Worm (Caenorhabditis elegans) whole organism, L2 larva: ENCODE results near the gene apn-1.

Experiments
- C34F6.9 ChIP-seq: fragments of 150-350 bp; optimal IDR thresholded peaks from 2 replicates; lab custom pipeline; 2014; ENCODE audit warnings: missing biosample characterization, missing genetic modification characterization
- F13H6.1 ChIP-seq: sonication (generic microtip); optimal IDR thresholded peaks from 2 replicates; lab custom pipeline; 2016; ENCODE audit warnings: missing genetic modification characterization, missing compliant biosample characterization
- R02D3.7 ChIP-seq: fragments of 150-350 bp; optimal IDR thresholded peaks from 2 replicates; lab custom pipeline; 2014; ENCODE audit warnings: missing biosample characterization, missing genetic modification characterization
- Y55F3AM.14 ChIP-seq: fragments of 200-800 bp; sonication (Bioruptor generic); optimal IDR thresholded peaks from 2 replicates; lab custom pipeline; 2018; ENCODE audit warnings: mild to moderate bottlenecking, missing genetic modification characterization, missing compliant biosample characterization
- aly-2 ChIP-seq: fragments of 150-350 bp; optimal IDR thresholded peaks from 2 replicates; lab custom pipeline; 2014; ENCODE audit warnings: missing biosample characterization, missing genetic modification characterization
- ama-1 ChIP-seq: fragments of 150-350 bp; optimal IDR thresholded peaks from 2 replicates; lab custom pipeline; 2018; ENCODE audit warnings: inconsistent platforms
- blmp-1 ChIP-seq: sonication (generic microtip); optimal IDR thresholded peaks from 2 replicates; lab custom pipeline; 2017; ENCODE audit warnings: missing genetic modification characterization, mild to moderate bottlenecking, missing compliant biosample characterization, antibody characterized with exemption, moderate library complexity; ENCODE audit not compliant: insufficient read depth
- ceh-16 ChIP-seq: fragments of 150-350 bp; optimal IDR thresholded peaks from 2 replicates; lab custom pipeline; 2014; ENCODE audit warnings: missing biosample characterization, missing genetic modification characterization
- ceh-82 ChIP-seq: fragments of 150-350 bp; optimal IDR thresholded peaks from 2 replicates; lab custom pipeline; 2014; ENCODE audit warnings: missing biosample characterization, missing genetic modification characterization
- crh-2 ChIP-seq: sonication (generic microtip); optimal IDR thresholded peaks from 2 replicates; lab custom pipeline; 2017; ENCODE audit warnings: missing biosample characterization, missing genetic modification characterization
- dmd-4 ChIP-seq: sonication (generic microtip); optimal IDR thresholded peaks from 2 replicates; lab custom pipeline; 2017; ENCODE audit warnings: missing biosample characterization, missing genetic modification characterization
- egl-27 ChIP-seq: sonication (generic microtip); optimal IDR thresholded peaks from 3 replicates; lab custom pipeline; 2017; ENCODE audit warnings: missing biosample characterization, missing genetic modification reagents, missing genetic modification characterization
- elt-1 ChIP-seq: fragments of 150-350 bp; optimal IDR thresholded peaks from 2 replicates; lab custom pipeline; 2014; ENCODE audit warnings: missing biosample characterization, missing genetic modification characterization
- elt-3 ChIP-seq: sonication (generic microtip); optimal IDR thresholded peaks from 2 replicates; lab custom pipeline; 2017; ENCODE audit warnings: missing biosample characterization, missing genetic modification characterization
- fos-1 ChIP-seq: fragments of 150-350 bp; optimal IDR thresholded peaks from 2 replicates; lab custom pipeline; 2014; ENCODE audit warnings: missing biosample characterization, missing genetic modification characterization
- gmeb-1 ChIP-seq: fragments of 150-350 bp; optimal IDR thresholded peaks from 2 replicates; lab custom pipeline; 2014; ENCODE audit warnings: missing biosample characterization, missing genetic modification characterization
- lin-11 ChIP-seq: fragments of 150-350 bp; sonication (generic microtip); optimal IDR thresholded peaks from 2 replicates; lab custom pipeline; 2014; ENCODE audit warnings: missing biosample characterization, missing genetic modification characterization, inconsistent platforms, mixed read lengths
- lin-13 ChIP-seq: fragments of 150-350 bp; optimal IDR thresholded peaks from 2 replicates; lab custom pipeline; 2014; ENCODE audit warnings: missing biosample characterization, missing genetic modification reagents, missing genetic modification characterization
- lin-39 ChIP-seq: fragments of 150-350 bp; optimal IDR thresholded peaks from 2 replicates; lab custom pipeline; 2014; ENCODE audit warnings: missing biosample characterization, missing genetic modification reagents, missing genetic modification characterization
- lsy-2 ChIP-seq, 2 experiments: fragments of 150-350 bp in 1 of 2; sonication (generic microtip) in 1 of 2; optimal IDR thresholded peaks; 2 replicates each; lab custom pipeline; 2014 to 2017; ENCODE audit warnings: missing biosample characterization in 2 of 2, missing genetic modification characterization in 2 of 2
- mab-5 ChIP-seq: fragments of 150-350 bp; optimal IDR thresholded peaks from 2 replicates; lab custom pipeline; 2014; ENCODE audit warnings: missing biosample characterization, missing genetic modification characterization
- mbf-1 ChIP-seq: sonication (generic microtip); optimal IDR thresholded peaks from 2 replicates; lab custom pipeline; 2017; ENCODE audit warnings: missing biosample characterization, missing genetic modification characterization
- mdl-1 ChIP-seq, 2 experiments: fragments of 150-350 bp in 1 of 2; sonication (generic microtip) in 1 of 2; optimal IDR thresholded peaks; 2 replicates each; lab custom pipeline; 2017; ENCODE audit warnings: missing biosample characterization in 2 of 2, missing genetic modification characterization in 2 of 2
- nhr-10 ChIP-seq: sonication (generic microtip); optimal IDR thresholded peaks from 2 replicates; lab custom pipeline; 2017; ENCODE audit warnings: missing biosample characterization, missing genetic modification characterization
- nhr-11 ChIP-seq: fragments of 150-350 bp; optimal IDR thresholded peaks from 2 replicates; lab custom pipeline; 2014; ENCODE audit warnings: missing biosample characterization, missing genetic modification characterization
- nhr-12 ChIP-seq: fragments of 150-350 bp; optimal IDR thresholded peaks from 2 replicates; lab custom pipeline; 2014; ENCODE audit warnings: missing biosample characterization, missing genetic modification characterization
- nhr-129 ChIP-seq: fragments of 150-350 bp; optimal IDR thresholded peaks from 2 replicates; lab custom pipeline; 2014; ENCODE audit warnings: missing biosample characterization, missing genetic modification characterization
- nhr-21 ChIP-seq: fragments of 150-350 bp; optimal IDR thresholded peaks from 2 replicates; lab custom pipeline; 2014; ENCODE audit warnings: missing biosample characterization, missing genetic modification characterization
- nhr-23 ChIP-seq: fragments of 150-350 bp; optimal IDR thresholded peaks from 2 replicates; lab custom pipeline; 2014; ENCODE audit warnings: missing biosample characterization, missing genetic modification reagents, missing genetic modification characterization
- nhr-237 ChIP-seq: fragments of 150-350 bp; optimal IDR thresholded peaks from 2 replicates; lab custom pipeline; 2014; ENCODE audit warnings: missing biosample characterization, missing genetic modification characterization
- nhr-25 ChIP-seq: fragments of 150-350 bp; sonication (generic microtip); optimal IDR thresholded peaks from 3 replicates; lab custom pipeline; 2014; ENCODE audit warnings: missing biosample characterization, missing genetic modification characterization
- nhr-6 ChIP-seq: fragments of 150-350 bp; optimal IDR thresholded peaks from 2 replicates; lab custom pipeline; 2014; ENCODE audit warnings: missing biosample characterization, missing genetic modification characterization
- nhr-77 ChIP-seq: fragments of 150-350 bp; optimal IDR thresholded peaks from 2 replicates; lab custom pipeline; 2014; ENCODE audit warnings: missing biosample characterization, missing genetic modification characterization
- peb-1 ChIP-seq: fragments of 150-350 bp; optimal IDR thresholded peaks from 2 replicates; lab custom pipeline; 2014; ENCODE audit warnings: missing biosample characterization, missing genetic modification characterization
- sem-4 ChIP-seq: fragments of 150-350 bp; optimal IDR thresholded peaks from 2 replicates; lab custom pipeline; 2014; ENCODE audit warnings: missing biosample characterization, missing genetic modification reagents, missing genetic modification characterization
- skn-1 ChIP-seq: sonication (generic microtip); optimal IDR thresholded peaks from 2 replicates; lab custom pipeline; 2017; ENCODE audit warnings: missing biosample characterization, missing genetic modification characterization
- sma-3 ChIP-seq: sonication (generic microtip); optimal IDR thresholded peaks from 2 replicates; lab custom pipeline; 2016; ENCODE audit warnings: missing genetic modification reagents, missing genetic modification characterization, missing compliant biosample characterization
- sma-9 ChIP-seq, 2 experiments: fragments of 150-350 bp in 1 of 2; sonication (generic microtip) in 1 of 2; optimal IDR thresholded peaks; 2 replicates each; lab custom pipeline; 2014 to 2016; ENCODE audit warnings: missing genetic modification characterization in 2 of 2, mild to moderate bottlenecking in 1 of 2, missing biosample characterization in 1 of 2, missing compliant biosample characterization in 1 of 2, missing genetic modification reagents in 1 of 2, moderate library complexity in 1 of 2
- snpc-4 ChIP-seq: fragments of 150-350 bp; optimal IDR thresholded peaks from 2 replicates; lab custom pipeline; 2014; ENCODE audit warnings: missing biosample characterization, missing genetic modification characterization
- unc-39 ChIP-seq: fragments of 150-350 bp; optimal IDR thresholded peaks from 2 replicates; lab custom pipeline; 2014; ENCODE audit warnings: missing biosample characterization, missing genetic modification characterization
- unc-55 ChIP-seq: fragments of 150-350 bp; sonication (generic microtip); optimal IDR thresholded peaks from 3 replicates; lab custom pipeline; 2014; ENCODE audit warnings: missing biosample characterization, missing genetic modification reagents, missing genetic modification characterization
- unc-62 ChIP-seq: fragments of 150-350 bp; optimal IDR thresholded peaks from 2 replicates; lab custom pipeline; 2014; ENCODE audit warnings: missing biosample characterization, missing genetic modification reagents, missing genetic modification characterization
- ztf-1 ChIP-seq: fragments of 200-800 bp; sonication (Bioruptor generic); conservative IDR thresholded peaks from 2 replicates; pipeline ENCODE4 v1.3.6; 2022; ENCODE audit warnings: missing genetic modification characterization, missing compliant biosample characterization
- ztf-11 ChIP-seq: sonication (generic microtip); optimal IDR thresholded peaks from 2 replicates; lab custom pipeline; 2017; ENCODE audit warnings: missing biosample characterization, missing genetic modification characterization
- ztf-4 ChIP-seq: fragments of 150-350 bp; optimal IDR thresholded peaks from 2 replicates; lab custom pipeline; 2014; ENCODE audit warnings: missing biosample characterization, missing genetic modification characterization

The apn-1 gene

DNA sequence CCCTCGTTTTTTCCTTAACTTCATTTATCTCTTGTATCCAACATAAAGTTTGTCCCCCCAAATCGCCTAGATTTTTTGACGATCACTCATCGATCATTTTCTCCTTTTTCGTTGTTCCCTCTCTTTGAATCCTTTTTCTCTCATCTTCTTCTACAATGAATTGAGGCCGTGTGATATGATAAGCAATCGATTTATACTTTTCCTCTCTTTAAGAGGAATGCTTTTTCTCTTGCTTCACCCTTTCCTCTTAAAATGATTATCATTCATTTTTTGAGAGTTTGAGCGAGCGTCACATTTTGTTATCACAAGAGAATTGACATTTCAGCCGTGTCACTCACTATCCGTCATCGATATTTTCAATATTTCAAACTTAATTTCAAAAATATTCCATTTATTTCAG, 30.7 kb downstream of the apn-1 start, which contains the start of gene K02C4.5:
TSS of gene K02C4.5 (plus strand) at position 395 of the 400 bp plus-strand sequence.
- TF ChIP-seq skn-1 (tag; lab: Kevin White, UChicago) (peak; percentile 11), aly-2 (tag; lab: Kevin White, UChicago) (no peak), sma-9 (GFP tag; optimal IDR thresholded peaks at IDR 0.05; lab: Kevin White, UChicago) (no peak), sma-9 (tag; optimal IDR thresholded peaks at IDR 0.05; lab: Kevin White, UChicago) (no peak), crh-2 (peak; percentile 48), mab-5 (tag; lab: Kevin White, UChicago) (no peak), unc-55 (no peak), mdl-1 (tag; optimal IDR thresholded peaks at IDR 0.05; lab: Kevin White, UChicago) (no peak), Y55F3AM.14 (GFP tag; lab: Kevin White, UChicago) (no peak), lin-13 (no peak), fos-1 (peak; percentile 98), mbf-1 (tag; lab: Kevin White, UChicago) (no peak), R02D3.7 (no peak), nhr-21 (no peak), nhr-129 (tag; lab: Kevin White, UChicago) (no peak), F13H6.1 (tag; lab: Kevin White, UChicago) (no peak), nhr-77 (tag; lab: Kevin White, UChicago) (no peak), unc-39 (tag; lab: Kevin White, UChicago) (no peak)

ce11 chrII:8086803-8087202, 39.4 kb downstream of the apn-1 start, which contains the start of gene K02C4.3:
K02C4.3 (minus strand) TSS chrII:8086853.
- TF ChIP-seq nhr-6 (peak; percentile 16), peb-1 (tag; lab: Kevin White, UChicago) (no peak), F13H6.1 (tag; lab: Kevin White, UChicago) (peak; percentile 55), dmd-4 (tag; lab: Kevin White, UChicago) (no peak), unc-62 (GFP tag; lab: Kevin White, UChicago) (no peak), nhr-21 (peak; percentile 51), mab-5 (tag; lab: Kevin White, UChicago) (peak; percentile 40), ceh-82 (tag; lab: Kevin White, UChicago) (no peak), lin-13 (peak; percentile 65), nhr-10 (tag; lab: Kevin White, UChicago) (no peak), sma-9 (GFP tag; optimal IDR thresholded peaks at IDR 0.05; lab: Kevin White, UChicago) (peak; percentile 80), sma-9 (tag; optimal IDR thresholded peaks at IDR 0.05; lab: Kevin White, UChicago) (no peak), nhr-237 (tag; lab: Kevin White, UChicago) (no peak), blmp-1 (tag; lab: Kevin White, UChicago) (no peak), nhr-129 (tag; lab: Kevin White, UChicago) (peak; percentile 64), ama-1 (lab: Kevin White, UChicago) (no peak), nhr-25 (tag; lab: Kevin White, UChicago) (peak; percentile 66), gmeb-1 (tag; lab: Kevin White, UChicago) (peak; percentile 92), ztf-1 (GFP tag; lab: Robert Waterston, UW) (no peak), lin-39 (tag; lab: Kevin White, UChicago) (no peak), lin-11 (tag; lab: Kevin White, UChicago) (peak; percentile 52), snpc-4 (tag; lab: Kevin White, UChicago) (peak; percentile 87), lsy-2 (tag; optimal IDR thresholded peaks at IDR 0.05; lab: Kevin White, UChicago) (peak; percentile 61 to 87), elt-1 (no peak), sem-4 (tag; lab: Kevin White, UChicago) (peak; percentile 24), ztf-11 (no peak), aly-2 (tag; lab: Kevin White, UChicago) (no peak), mbf-1 (tag; lab: Kevin White, UChicago) (no peak), nhr-77 (tag; lab: Kevin White, UChicago) (no peak), skn-1 (tag; lab: Kevin White, UChicago) (no peak), fos-1 (peak; percentile 53), unc-55 (peak; percentile 69), nhr-12 (no peak), sma-3 (GFP tag; lab: Kevin White, UChicago) (peak; percentile 63), C34F6.9 (tag; lab: Kevin White, UChicago) (peak; percentile 81), elt-3 (tag; lab: Kevin White, UChicago) (no peak), mdl-1 (tag; optimal IDR thresholded peaks at IDR 0.05; lab: Kevin White, UChicago) (no peak), crh-2 (peak; percentile 83), ceh-16 (tag; lab: Kevin White, UChicago) (no peak), ztf-4 (peak; percentile 51), nhr-11 (tag; lab: Kevin White, UChicago) (no peak), egl-27 (tag; lab: Kevin White, UChicago) (no peak), nhr-23 (tag; lab: Kevin White, UChicago) (no peak)
